Worm (Caenorhabditis elegans) whole organism, mixed stage, embryonic: Measurements from ENCODE around the gene cutl-19.

ENCODE experiments used
- ceh-39 ChIP-seq: fragments of 150-350 bp; optimal IDR thresholded peaks from 2 replicates; lab custom pipeline; 2014; ENCODE audit warnings: missing biosample characterization, missing genetic modification characterization
- ceh-83 ChIP-seq: fragments of 200-800 bp; sonication (Bioruptor generic); optimal IDR thresholded peaks from 2 replicates; lab custom pipeline; 2018; ENCODE audit warnings: mild to moderate bottlenecking, missing genetic modification characterization, missing compliant biosample characterization
- ces-1 ChIP-seq: fragments of 150-350 bp; optimal IDR thresholded peaks from 2 replicates; lab custom pipeline; 2014; ENCODE audit warnings: missing biosample characterization, missing genetic modification reagents, missing genetic modification characterization
- elt-3 ChIP-seq: fragments of 150-350 bp; optimal IDR thresholded peaks from 2 replicates; lab custom pipeline; 2014; ENCODE audit warnings: missing biosample characterization, missing genetic modification characterization
- lin-32 ChIP-seq: fragments of 200-800 bp; sonication (Bioruptor generic); optimal IDR thresholded peaks from 2 replicates; lab custom pipeline; 2018; ENCODE audit warnings: mild to moderate bottlenecking, missing genetic modification characterization, missing compliant biosample characterization
- lsy-2 ChIP-seq: fragments of 150-350 bp; optimal IDR thresholded peaks from 2 replicates; lab custom pipeline; 2014; ENCODE audit warnings: missing biosample characterization, missing genetic modification characterization
- mep-1 ChIP-seq: fragments of 150-350 bp; optimal IDR thresholded peaks from 2 replicates; lab custom pipeline; 2017; ENCODE audit warnings: missing biosample characterization, missing genetic modification reagents, missing genetic modification characterization, inconsistent platforms
- mls-2 ChIP-seq: sonication (generic microtip); optimal IDR thresholded peaks from 2 replicates; lab custom pipeline; 2016; ENCODE audit warnings: mild to moderate bottlenecking, missing genetic modification characterization, moderate library complexity, missing compliant biosample characterization
- nhr-237 ChIP-seq: fragments of 150-350 bp; optimal IDR thresholded peaks from 2 replicates; lab custom pipeline; 2014; ENCODE audit warnings: missing biosample characterization, missing genetic modification characterization
- sptf-1 ChIP-seq: sonication (generic microtip); optimal IDR thresholded peaks from 2 replicates; lab custom pipeline; 2017; ENCODE audit warnings: mild to moderate bottlenecking, missing genetic modification characterization, moderate library complexity, missing compliant biosample characterization
- unc-39 ChIP-seq: fragments of 150-350 bp; optimal IDR thresholded peaks from 2 replicates; lab custom pipeline; 2014; ENCODE audit warnings: missing biosample characterization, missing genetic modification characterization
- unc-62 ChIP-seq: fragments of 150-350 bp; optimal IDR thresholded peaks from 2 replicates; lab custom pipeline; 2014; ENCODE audit warnings: missing biosample characterization, missing genetic modification reagents, missing genetic modification characterization
- ztf-11 ChIP-seq: fragments of 150-350 bp; optimal IDR thresholded peaks from 2 replicates; lab custom pipeline; 2014; ENCODE audit warnings: missing biosample characterization, missing genetic modification characterization

DNA sequence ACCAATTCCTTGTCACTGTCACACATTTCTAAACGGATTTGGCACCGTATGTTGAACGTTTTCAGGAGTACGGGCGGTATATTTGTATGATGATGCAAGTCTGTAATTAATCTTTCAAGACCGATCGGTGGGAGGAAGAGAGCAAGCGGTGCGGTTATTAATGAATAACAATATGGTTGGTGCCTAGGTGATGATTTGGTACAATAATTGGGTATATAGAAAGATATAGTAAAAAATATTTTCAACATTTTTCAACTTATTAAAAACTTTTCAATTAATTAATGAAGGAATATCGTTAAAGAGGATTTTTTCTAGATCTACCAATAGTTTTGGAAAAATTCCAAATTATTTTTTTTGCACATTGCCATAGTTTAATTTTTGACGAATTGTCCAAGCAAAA, 27.1 kb upstream of the cutl-19 start, which contains the start of gene cnd-1:
- no peak for TF ChIP-seq ceh-83
- no peak for TF ChIP-seq ces-1 (GFP tag; lab: Kevin White, UChicago)
- TF ChIP-seq unc-62 (GFP tag; lab: Kevin White, UChicago), result no peak
- no peak for TF ChIP-seq unc-39
- no peak for TF ChIP-seq mls-2 (tag; lab: Kevin White, UChicago)
- TF ChIP-seq ztf-11 (tag; lab: Kevin White, UChicago), result no peak
- no peak for TF ChIP-seq nhr-237 (tag; lab: Kevin White, UChicago)
- no peak for TF ChIP-seq lin-32 (GFP tag; lab: Kevin White, UChicago)
- TF ChIP-seq ceh-39 (tag; lab: Kevin White, UChicago), result no peak
- no peak for TF ChIP-seq sptf-1 (tag; lab: Kevin White, UChicago)
- no peak for TF ChIP-seq elt-3 (tag; lab: Kevin White, UChicago)
- TF ChIP-seq lsy-2 (tag; lab: Kevin White, UChicago), result no peak
- TF ChIP-seq mep-1, result no peak
